Worm (Caenorhabditis elegans) whole organism, L3 larva: ENCODE measurements around the gene col-115.

Source experiments
- R02D3.7 ChIP-seq: fragments of 150-350 bp; optimal IDR thresholded peaks from 2 replicates; lab custom pipeline; 2014; ENCODE audit warnings: missing biosample characterization, missing genetic modification characterization
- nhr-28 ChIP-seq: fragments of 150-350 bp; optimal IDR thresholded peaks from 2 replicates; lab custom pipeline; 2014; ENCODE audit warnings: missing biosample characterization, missing genetic modification characterization

The col-115 gene

ce11 chrIV:8040610-8041317 lies 52.3 kb downstream of the col-115 start (continued):
- TF ChIP-seq nhr-28 (tag; lab: Kevin White, UChicago) (no peak), R02D3.7 (tag; lab: Kevin White, UChicago) (no peak)
